Fruit fly (Drosophila melanogaster): ENCODE measurements around the gene CG14778.

- TF ChIP-seq CG32264 (GFP tag; optimal IDR thresholded peaks at IDR 0.05) (no peak), Jra (GFP tag; optimal IDR thresholded peaks at IDR 0.05) (no peak), Vsx2 (GFP tag; optimal IDR thresholded peaks at IDR 0.05; ENCODE audit: partially characterized antibody) (no peak), Mio (GFP tag; optimal IDR thresholded peaks at IDR 0.05) (no peak)
These were observed at the start of gene CG14778 for dm6 chrX:1467382-1467592.

Data from whole organism, wandering third instar larva.